Fruit fly (Drosophila melanogaster) whole organism, embryonic: Measurements from ENCODE around the gene CG31717.

Source experiments
- CG10431 ChIP-seq: fragments of 200-800 bp; sonication (Bioruptor generic); optimal IDR thresholded peaks from 3 replicates; lab custom pipeline; 2018; ENCODE audit warnings: missing biosample characterization, mild to moderate bottlenecking, missing genetic modification characterization
- CG10959 ChIP-seq: fragments of 200-800 bp; sonication (Bioruptor generic); IDR thresholded peaks from 2 replicates; pipeline ENCODE4 v1.3.6; 2022; ENCODE audit warnings: missing biosample characterization, missing genetic modification characterization
- CG11093 ChIP-seq: fragments of 200-800 bp; sonication (Bioruptor generic); IDR thresholded peaks from 3 replicates; pipeline ENCODE4 v1.3.6; 2022; ENCODE audit warnings: missing biosample characterization, missing genetic modification characterization
- CG11560 ChIP-seq: fragments of 200-800 bp; sonication (Bioruptor generic); IDR thresholded peaks from 3 replicates; pipeline ENCODE4 v1.3.6; 2022; ENCODE audit warnings: missing biosample characterization, missing genetic modification characterization
- CG12659 ChIP-seq: fragments of 200-800 bp; sonication (Bioruptor generic); optimal IDR thresholded peaks from 3 replicates; lab custom pipeline; 2017; ENCODE audit warnings: mild to moderate bottlenecking, missing biosample characterization, missing genetic modification reagents, missing genetic modification characterization
- CG13287 ChIP-seq: fragments of 200-800 bp; sonication (Bioruptor generic); IDR thresholded peaks from 2 replicates; pipeline ENCODE4 v1.3.6; 2022; ENCODE audit warnings: missing biosample characterization, missing genetic modification characterization; ENCODE audit not compliant: partially characterized antibody
- CG13775 ChIP-seq: fragments of 200-800 bp; sonication (Bioruptor generic); optimal IDR thresholded peaks from 3 replicates; lab custom pipeline; 2017; ENCODE audit warnings: missing biosample characterization, mild to moderate bottlenecking, missing genetic modification characterization
- CG14710 ChIP-seq: fragments of 200-800 bp; sonication (Bioruptor generic); optimal IDR thresholded peaks from 3 replicates; lab custom pipeline; 2019; ENCODE audit warnings: missing biosample characterization, mild to moderate bottlenecking, missing genetic modification characterization, moderate library complexity
- CG1647 ChIP-seq: fragments of 200-800 bp; sonication (Bioruptor generic); optimal IDR thresholded peaks from 3 replicates; lab custom pipeline; 2016; ENCODE audit warnings: missing biosample characterization, missing genetic modification characterization
- CG16813 ChIP-seq: fragments of 200-800 bp; sonication (Bioruptor generic); IDR thresholded peaks from 3 replicates; pipeline ENCODE4 v1.3.6; 2022; ENCODE audit warnings: missing biosample characterization, missing genetic modification characterization; ENCODE audit not compliant: partially characterized antibody
- CG17385 ChIP-seq: fragments of 200-800 bp; sonication (Bioruptor generic); optimal IDR thresholded peaks from 3 replicates; lab custom pipeline; 2018; ENCODE audit warnings: missing biosample characterization, mild to moderate bottlenecking, missing genetic modification characterization
- CG3995 ChIP-seq: fragments of 200-800 bp; sonication (Bioruptor generic); optimal IDR thresholded peaks from 3 replicates; lab custom pipeline; 2016; ENCODE audit warnings: missing biosample characterization, missing genetic modification characterization
- CG4360 ChIP-seq: fragments of 200-800 bp; sonication (Bioruptor generic); IDR thresholded peaks from 2 replicates; pipeline ENCODE4 v1.3.6; 2022; ENCODE audit warnings: missing biosample characterization, missing genetic modification characterization
- CG4707 ChIP-seq: fragments of 200-800 bp; sonication (Bioruptor generic); optimal IDR thresholded peaks from 2 replicates; lab custom pipeline; 2018; ENCODE audit warnings: missing biosample characterization, mild to moderate bottlenecking, missing genetic modification characterization, moderate library complexity
- CG4730 ChIP-seq: fragments of 200-800 bp; sonication (Bioruptor generic); IDR thresholded peaks from 2 replicates; pipeline ENCODE4 v1.3.6; 2022; ENCODE audit warnings: missing biosample characterization, missing genetic modification characterization
- CG7839 ChIP-seq: fragments of 200-800 bp; sonication (Bioruptor generic); optimal IDR thresholded peaks from 3 replicates; lab custom pipeline; 2018; ENCODE audit warnings: missing biosample characterization, mild to moderate bottlenecking, missing genetic modification characterization, moderate library complexity
- CG8290 ChIP-seq, 3 experiments: fragments of 200-800 bp; sonication (Bioruptor generic); optimal IDR thresholded peaks; 2 replicates each; lab custom pipeline; 2016 to 2019; ENCODE audit warnings: missing biosample characterization in 3 of 3, missing genetic modification characterization in 3 of 3, mild to moderate bottlenecking in 2 of 3, moderate library complexity in 1 of 3
- Camta ChIP-seq: fragments of 200-800 bp; sonication (Bioruptor generic); optimal IDR thresholded peaks from 2 replicates; lab custom pipeline; 2016; ENCODE audit warnings: missing biosample characterization, missing genetic modification characterization
- Dref ChIP-seq: fragments of 200-800 bp; sonication (Bioruptor generic); IDR thresholded peaks from 2 replicates; pipeline ENCODE4 v1.3.6; 2022; ENCODE audit warnings: missing biosample characterization, missing genetic modification characterization
- E2f1 ChIP-seq: fragments of 200-800 bp; sonication (Bioruptor generic); IDR thresholded peaks from 2 replicates; pipeline ENCODE4 v1.3.6; 2022; ENCODE audit warnings: missing biosample characterization, missing genetic modification characterization
- H15 ChIP-seq: fragments of 200-800 bp; sonication (Bioruptor generic); IDR thresholded peaks from 3 replicates; pipeline ENCODE4 v1.3.6; 2022; ENCODE audit warnings: missing biosample characterization, missing genetic modification characterization
- HmgZ ChIP-seq: fragments of 200-800 bp; sonication (Bioruptor generic); optimal IDR thresholded peaks from 2 replicates; lab custom pipeline; 2018; ENCODE audit warnings: missing biosample characterization, mild to moderate bottlenecking, missing genetic modification characterization
- Kr ChIP-seq: fragments of 200-800 bp; sonication (Bioruptor generic); optimal IDR thresholded peaks from 2 replicates; lab custom pipeline; 2017; ENCODE audit warnings: missing biosample characterization, mild to moderate bottlenecking, missing genetic modification characterization
- Lpt ChIP-seq: fragments of >200 bp; optimal IDR thresholded peaks from 2 replicates; lab custom pipeline; 2018; ENCODE audit warnings: missing biosample characterization, missing genetic modification characterization
- MBD-R2 ChIP-seq: fragments of 200-800 bp; sonication (Bioruptor generic); IDR thresholded peaks from 2 replicates; pipeline ENCODE4 v1.3.6; 2022; ENCODE audit warnings: missing biosample characterization, missing genetic modification characterization
- Med ChIP-seq: fragments of 200-800 bp; sonication (Bioruptor generic); peaks from one replicate; lab custom pipeline; 2016; ENCODE audit warnings: missing biosample characterization, missing genetic modification characterization, mild to moderate bottlenecking, inconsistent platforms, moderate library complexity
- Scr ChIP-seq: fragments of 200-800 bp; sonication (Bioruptor generic); IDR thresholded peaks from 2 replicates; pipeline ENCODE4 v1.3.6; 2022; ENCODE audit warnings: missing biosample characterization, missing genetic modification characterization; ENCODE audit not compliant: partially characterized antibody
- Taf1 ChIP-seq: fragments of 200-800 bp; sonication (Bioruptor generic); IDR thresholded peaks from 2 replicates; pipeline ENCODE4 v1.3.6; 2022; ENCODE audit warnings: missing biosample characterization, missing genetic modification characterization
- Tbp ChIP-seq: fragments of >200 bp; optimal IDR thresholded peaks from 2 replicates; lab custom pipeline; 2018; ENCODE audit warnings: missing biosample characterization, missing genetic modification characterization
- bcd ChIP-seq: fragments of 200-800 bp; sonication (Bioruptor generic); optimal IDR thresholded peaks from 2 replicates; lab custom pipeline; 2017; ENCODE audit warnings: missing biosample characterization, mild to moderate bottlenecking, missing genetic modification characterization
- dpn ChIP-seq, 2 experiments: fragments of 200-800 bp; sonication (Bioruptor generic); optimal IDR thresholded peaks; 3 replicates each; lab custom pipeline; 2016; ENCODE audit warnings: missing biosample characterization in 2 of 2, missing genetic modification characterization in 2 of 2
- ftz-f1 ChIP-seq: fragments of 200-800 bp; sonication (Bioruptor generic); optimal IDR thresholded peaks from 2 replicates; lab custom pipeline; 2016; ENCODE audit warnings: missing biosample characterization, missing genetic modification characterization
- gce ChIP-seq: fragments of 200-800 bp; sonication (Bioruptor generic); IDR thresholded peaks from 3 replicates; pipeline ENCODE4 v1.3.6; 2022; ENCODE audit warnings: missing biosample characterization, missing genetic modification characterization
- gcm2 ChIP-seq: fragments of 200-800 bp; sonication (Bioruptor generic); optimal IDR thresholded peaks from 2 replicates; lab custom pipeline; 2016; ENCODE audit warnings: missing biosample characterization, missing genetic modification characterization
- gfzf ChIP-seq: fragments of 200-800 bp; sonication (Bioruptor generic); optimal IDR thresholded peaks from 2 replicates; lab custom pipeline; 2016; ENCODE audit warnings: missing biosample characterization, mild to moderate bottlenecking, missing genetic modification characterization, moderate library complexity
- gt ChIP-seq: fragments of 200-800 bp; sonication (Bioruptor generic); IDR thresholded peaks from 2 replicates; pipeline ENCODE4 v1.3.6; 2022; ENCODE audit warnings: missing biosample characterization, missing genetic modification characterization
- hbn ChIP-seq: fragments of 200-800 bp; sonication (Bioruptor generic); IDR thresholded peaks from 2 replicates; pipeline ENCODE4 v1.3.6; 2022; ENCODE audit warnings: missing biosample characterization, missing genetic modification characterization; ENCODE audit not compliant: partially characterized antibody
- inv ChIP-seq: fragments of 200-800 bp; sonication (Bioruptor generic); IDR thresholded peaks from 2 replicates; pipeline ENCODE4 v1.3.6; 2022; ENCODE audit warnings: missing biosample characterization, missing genetic modification characterization; ENCODE audit not compliant: partially characterized antibody
- kay ChIP-seq: fragments of 200-800 bp; sonication (Bioruptor generic); optimal IDR thresholded peaks from 2 replicates; lab custom pipeline; 2016; ENCODE audit warnings: missing biosample characterization, missing genetic modification characterization
- lbe ChIP-seq: fragments of 200-800 bp; sonication (Bioruptor generic); optimal IDR thresholded peaks from 2 replicates; lab custom pipeline; 2016; ENCODE audit warnings: missing biosample characterization, mild to moderate bottlenecking, missing genetic modification characterization
- nom ChIP-seq: fragments of 200-800 bp; sonication (Bioruptor generic); optimal IDR thresholded peaks from 2 replicates; lab custom pipeline; 2017; ENCODE audit warnings: missing biosample characterization, missing genetic modification characterization, mild to moderate bottlenecking, moderate library complexity, missing genetic modification reagents
- onecut ChIP-seq: fragments of 200-800 bp; sonication (Bioruptor generic); IDR thresholded peaks from 2 replicates; pipeline ENCODE4 v1.3.6; 2022; ENCODE audit warnings: missing biosample characterization, missing genetic modification characterization
- phol ChIP-seq: fragments of 200-800 bp; sonication (Bioruptor generic); optimal IDR thresholded peaks from 3 replicates; lab custom pipeline; 2018; ENCODE audit warnings: missing biosample characterization, mild to moderate bottlenecking, missing genetic modification characterization, moderate library complexity
- pzg ChIP-seq: fragments of 200-800 bp; sonication (Bioruptor generic); optimal IDR thresholded peaks from 3 replicates; lab custom pipeline; 2018; ENCODE audit warnings: missing biosample characterization, mild to moderate bottlenecking, missing genetic modification characterization, moderate library complexity
- sens ChIP-seq: fragments of 200-800 bp; sonication (Bioruptor generic); peaks from one replicate; lab custom pipeline; 2016; ENCODE audit warnings: missing biosample characterization, missing genetic modification characterization
- stwl ChIP-seq: fragments of 200-800 bp; sonication (Bioruptor generic); optimal IDR thresholded peaks from 3 replicates; lab custom pipeline; 2018; ENCODE audit warnings: missing biosample characterization, mild to moderate bottlenecking, missing genetic modification characterization, moderate library complexity
- tll ChIP-seq, 2 experiments: fragments of 200-800 bp in 1 of 2; fragments of >200 bp in 1 of 2; sonication (Bioruptor generic) in 1 of 2; optimal IDR thresholded peaks; 2 replicates each; lab custom pipeline; 2017 to 2019; ENCODE audit warnings: missing biosample characterization in 2 of 2, missing genetic modification characterization in 2 of 2, mild to moderate bottlenecking in 1 of 2, moderate library complexity in 1 of 2
- unpg ChIP-seq: fragments of 200-800 bp; sonication (Bioruptor generic); optimal IDR thresholded peaks from 3 replicates; lab custom pipeline; 2018; ENCODE audit warnings: missing biosample characterization, mild to moderate bottlenecking, missing genetic modification characterization, moderate library complexity
- wdn ChIP-seq: fragments of 200-800 bp; sonication (Bioruptor generic); IDR thresholded peaks from 2 replicates; pipeline ENCODE4 v1.3.6; 2022; ENCODE audit warnings: missing biosample characterization, missing genetic modification characterization
- zfh1 ChIP-seq: fragments of 200-800 bp; sonication (Bioruptor generic); IDR thresholded peaks from 3 replicates; pipeline ENCODE4 v1.3.6; 2022; ENCODE audit warnings: missing biosample characterization, missing genetic modification characterization

CG31717 gene

DNA sequence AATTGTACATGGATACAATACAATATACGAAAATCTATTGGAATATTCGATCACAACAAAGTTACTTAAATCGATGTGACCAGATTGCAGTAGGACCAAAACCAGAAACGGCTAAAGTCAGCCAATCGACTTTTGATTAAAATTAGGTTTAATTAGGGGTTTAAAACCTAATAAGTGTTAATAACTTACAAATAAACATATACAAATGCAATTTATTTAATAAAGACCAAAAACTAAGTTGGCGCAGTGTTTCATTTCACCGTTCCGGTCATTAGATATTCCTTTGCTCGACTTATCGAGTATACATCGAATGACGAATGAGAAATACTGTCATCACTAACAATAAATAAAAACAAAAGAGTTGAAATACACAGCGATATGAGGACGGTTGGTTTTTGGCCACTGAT lies at the start of gene CG31717, which contains the start of gene bsk (continued):
- TF ChIP-seq gcm2 (GFP tag; lab: Kevin White, UChicago), result no peak
- TF ChIP-seq dpn (GFP tag; optimal IDR thresholded peaks at IDR 0.05; lab: Kevin White, UChicago), result peak in 1 of 2 experiments; percentile 12
- peak; percentile 67 for TF ChIP-seq Med (GFP tag; lab: Kevin White, UChicago)
- TF ChIP-seq inv (GFP tag; lab: Robert Waterston, UW), result no peak
- TF ChIP-seq sens, result peak; percentile 68
- TF ChIP-seq lbe (GFP tag; lab: Kevin White, UChicago), result peak; percentile 14
- TF ChIP-seq CG8290 (GFP tag; optimal IDR thresholded peaks at IDR 0.05; lab: Kevin White, UChicago), result peak; percentile 55
- TF ChIP-seq CG8290 (tag; optimal IDR thresholded peaks at IDR 0.05; lab: Kevin White, UChicago), result no peak
- peak; percentile 34 for TF ChIP-seq kay (GFP tag; lab: Kevin White, UChicago)
- no peak for TF ChIP-seq CG7839 (tag; lab: Kevin White, UChicago)
- peak; percentile 75 for TF ChIP-seq stwl
- peak; percentile 71 for TF ChIP-seq Dref (GFP tag; lab: Robert Waterston, UW)
- TF ChIP-seq CG13775 (GFP tag; lab: Kevin White, UChicago), result no peak
- TF ChIP-seq CG4707, result no peak
- TF ChIP-seq CG1647 (GFP tag; lab: Kevin White, UChicago), result no peak
- peak; percentile 72 for TF ChIP-seq CG12659 (GFP tag; lab: Kevin White, UChicago)
- TF ChIP-seq Scr (GFP tag; lab: Robert Waterston, UW), result peak; percentile 67
- TF ChIP-seq CG10431, result no peak
- TF ChIP-seq CG11560 (tag; lab: Robert Waterston, UW), result peak; percentile 99
- peak; percentile 60 for TF ChIP-seq Kr (GFP tag; lab: Kevin White, UChicago)
- peak; percentile 2 for TF ChIP-seq nom (GFP tag; lab: Kevin White, UChicago)
- peak; percentile 53; the same call in 1 of the 2 replicates for TF ChIP-seq CG4360
- TF ChIP-seq phol (tag; lab: Kevin White, UChicago), result peak; percentile 46
- TF ChIP-seq tll (GFP tag; optimal IDR thresholded peaks at IDR 0.05; lab: Kevin White, UChicago), result peak in 1 of 2 experiments; percentile 53
- peak; percentile 65 for TF ChIP-seq MBD-R2 (GFP tag; lab: Robert Waterston, UW)
- TF ChIP-seq pzg (GFP tag; lab: Kevin White, UChicago), result peak; percentile 81
- TF ChIP-seq CG16813 (GFP tag; lab: Robert Waterston, UW), result peak; percentile 44; the same call in 1 of the 3 replicates
- peak; percentile 62 for TF ChIP-seq CG14710 (tag; lab: Kevin White, UChicago)
- TF ChIP-seq HmgZ (tag; lab: Kevin White, UChicago), result peak; percentile 15
- TF ChIP-seq hbn (GFP tag; lab: Robert Waterston, UW), result no peak
- no peak for TF ChIP-seq gt (GFP tag; lab: Robert Waterston, UW)
- TF ChIP-seq gfzf (GFP tag; lab: Kevin White, UChicago), result peak; percentile 78
- TF ChIP-seq CG3995 (GFP tag; lab: Kevin White, UChicago), result peak; percentile 62
- TF ChIP-seq unpg, result no peak
- peak; percentile 31; the same call in 1 of the 2 replicates for TF ChIP-seq onecut (GFP tag; lab: Robert Waterston, UW)
- peak; percentile 68 for TF ChIP-seq CG13287 (GFP tag; lab: Robert Waterston, UW)

DNA sequence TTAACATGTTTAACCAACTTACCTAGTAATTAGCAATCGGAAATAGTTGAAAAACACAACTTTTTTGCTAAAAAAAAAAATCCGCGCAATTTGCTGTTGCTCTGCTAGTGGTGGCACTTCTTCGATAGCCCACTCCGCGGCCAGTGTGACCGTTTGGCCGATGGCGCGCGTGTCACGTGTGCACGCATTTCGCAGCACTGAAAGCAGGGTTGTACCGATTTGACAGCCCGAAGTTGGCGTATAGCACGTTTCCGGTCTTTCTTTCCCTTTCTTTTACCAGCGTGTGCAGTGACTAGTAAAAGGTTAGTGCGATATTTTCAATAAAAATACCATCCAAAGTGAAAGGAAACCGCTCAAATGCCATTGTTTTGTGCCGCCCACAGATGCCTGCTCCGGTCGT lies 49.7 kb upstream of the CG31717 start, which contains the start of the genes Ripalpha and RpL7:
Gene Ripalpha, minus strand, starts transcription at position 128 of the 400 bp plus-strand sequence.
Gene RpL7, plus strand, starts transcription at position 158 of the 400 bp plus-strand sequence.
- TF ChIP-seq Tbp (GFP tag; lab: Kevin White, UChicago), result no peak
- peak; percentile 80; the same call in 1 of the 2 replicates for TF ChIP-seq Taf1 (GFP tag; lab: Robert Waterston, UW)
- TF ChIP-seq CG4730 (GFP tag; lab: Robert Waterston, UW), result peak; percentile 88
- peak; percentile 97 for TF ChIP-seq gce (GFP tag; lab: Robert Waterston, UW)
- peak; percentile 72 for TF ChIP-seq CG11093 (GFP tag; lab: Robert Waterston, UW)
- TF ChIP-seq E2f1, result peak; percentile 96
- TF ChIP-seq H15 (GFP tag; lab: Robert Waterston, UW), result peak; percentile 97
- TF ChIP-seq bcd (GFP tag; lab: Kevin White, UChicago), result peak; percentile 100
- peak; percentile 93 for TF ChIP-seq CG10959 (GFP tag; lab: Robert Waterston, UW)
- TF ChIP-seq phol (tag; lab: Kevin White, UChicago), result peak; percentile 97
- TF ChIP-seq CG17385 (GFP tag; lab: Kevin White, UChicago), result peak; percentile 95
- TF ChIP-seq Lpt, result no peak
- peak; percentile 96 for TF ChIP-seq Camta (GFP tag; lab: Kevin White, UChicago)
- TF ChIP-seq ftz-f1 (GFP tag; lab: Kevin White, UChicago), result peak; percentile 97
- peak; percentile 97 for TF ChIP-seq wdn
- TF ChIP-seq zfh1, result peak; percentile 99
